Fruit fly (Drosophila melanogaster) whole organism, embryonic: ENCODE results near the gene RhoGDI.

ENCODE experiments used
- Ada2b ChIP-seq: fragments of 200-800 bp; sonication (Bioruptor generic); IDR thresholded peaks from 2 replicates; pipeline ENCODE4 v1.3.6; 2022; ENCODE audit warnings: missing biosample characterization, missing genetic modification characterization
- Bdp1 ChIP-seq: fragments of 200-800 bp; sonication (Bioruptor generic); optimal IDR thresholded peaks from 3 replicates; lab custom pipeline; 2016; ENCODE audit warnings: missing biosample characterization, missing genetic modification characterization
- Blimp-1 ChIP-seq: fragments of 200-800 bp; sonication (Bioruptor generic); optimal IDR thresholded peaks from 3 replicates; lab custom pipeline; 2018; ENCODE audit warnings: missing biosample characterization, missing genetic modification characterization, mild to moderate bottlenecking, moderate library complexity, missing genetic modification reagents
- C15 ChIP-seq: fragments of 200-800 bp; sonication (Bioruptor generic); IDR thresholded peaks from 3 replicates; pipeline ENCODE4 v1.3.6; 2022; ENCODE audit warnings: missing biosample characterization, missing genetic modification characterization
- CG10267 ChIP-seq: fragments of 200-800 bp; sonication (Bioruptor generic); optimal IDR thresholded peaks from 2 replicates; lab custom pipeline; 2018; ENCODE audit warnings: missing biosample characterization, mild to moderate bottlenecking, missing genetic modification characterization, moderate library complexity
- CG10366 ChIP-seq: fragments of 200-800 bp; sonication (Bioruptor generic); IDR thresholded peaks from 2 replicates; pipeline ENCODE4 v1.3.6; 2022; ENCODE audit warnings: missing biosample characterization, missing genetic modification characterization
- CG10431 ChIP-seq: fragments of 200-800 bp; sonication (Bioruptor generic); optimal IDR thresholded peaks from 3 replicates; lab custom pipeline; 2018; ENCODE audit warnings: missing biosample characterization, mild to moderate bottlenecking, missing genetic modification characterization
- CG10959 ChIP-seq: fragments of 200-800 bp; sonication (Bioruptor generic); IDR thresholded peaks from 2 replicates; pipeline ENCODE4 v1.3.6; 2022; ENCODE audit warnings: missing biosample characterization, missing genetic modification characterization
- CG11085 ChIP-seq: fragments of 200-800 bp; sonication (Bioruptor generic); IDR thresholded peaks from 2 replicates; pipeline ENCODE4 v1.3.6; 2022; ENCODE audit warnings: missing biosample characterization, missing genetic modification characterization
- CG11247 ChIP-seq: fragments of 200-800 bp; sonication (Bioruptor generic); IDR thresholded peaks from 2 replicates; pipeline ENCODE4 v1.3.6; 2022; ENCODE audit warnings: missing biosample characterization, missing genetic modification characterization
- CG12769 ChIP-seq: fragments of 200-800 bp; sonication (Bioruptor generic); optimal IDR thresholded peaks from 2 replicates; lab custom pipeline; 2019; ENCODE audit warnings: missing biosample characterization, mild to moderate bottlenecking, missing genetic modification characterization, moderate library complexity
- CG14965 ChIP-seq: fragments of 200-800 bp; sonication (Bioruptor generic); optimal IDR thresholded peaks from 2 replicates; lab custom pipeline; 2016; ENCODE audit warnings: missing biosample characterization, missing genetic modification characterization, borderline replicate concordance
- CG15696 ChIP-seq: fragments of 200-800 bp; sonication (Bioruptor generic); optimal IDR thresholded peaks from 2 replicates; lab custom pipeline; 2019; ENCODE audit warnings: missing biosample characterization, mild to moderate bottlenecking, missing genetic modification characterization, moderate library complexity
- CG1647 ChIP-seq: fragments of 200-800 bp; sonication (Bioruptor generic); optimal IDR thresholded peaks from 3 replicates; lab custom pipeline; 2016; ENCODE audit warnings: missing biosample characterization, missing genetic modification characterization
- CG16815 ChIP-seq: fragments of 200-800 bp; sonication (Bioruptor generic); optimal IDR thresholded peaks from 3 replicates; lab custom pipeline; 2017; ENCODE audit warnings: missing biosample characterization, mild to moderate bottlenecking, missing genetic modification characterization
- CG1792 ChIP-seq: fragments of 200-800 bp; sonication (Bioruptor generic); optimal IDR thresholded peaks from 2 replicates; lab custom pipeline; 2016; ENCODE audit warnings: missing biosample characterization, missing genetic modification characterization
- CG31388 ChIP-seq: fragments of 200-800 bp; sonication (Bioruptor generic); optimal IDR thresholded peaks from 2 replicates; lab custom pipeline; 2016; ENCODE audit warnings: missing biosample characterization, missing genetic modification characterization
- CG3281 ChIP-seq: fragments of 200-800 bp; sonication (Bioruptor generic); optimal IDR thresholded peaks from 3 replicates; lab custom pipeline; 2017; ENCODE audit warnings: missing biosample characterization, mild to moderate bottlenecking, missing genetic modification characterization
- CG33557 ChIP-seq: fragments of 200-800 bp; sonication (Bioruptor generic); optimal IDR thresholded peaks from 2 replicates; lab custom pipeline; 2019; ENCODE audit warnings: missing biosample characterization, mild to moderate bottlenecking, missing genetic modification characterization, moderate library complexity
- CG6854 ChIP-seq: fragments of 200-800 bp; sonication (Bioruptor generic); optimal IDR thresholded peaks from 3 replicates; lab custom pipeline; 2017; ENCODE audit warnings: missing biosample characterization, mild to moderate bottlenecking, missing genetic modification characterization
- CG7556 ChIP-seq: fragments of 200-800 bp; sonication (Bioruptor generic); optimal IDR thresholded peaks from 2 replicates; lab custom pipeline; 2017; ENCODE audit warnings: missing biosample characterization, mild to moderate bottlenecking, missing genetic modification characterization
- CG7963 ChIP-seq: fragments of 200-800 bp; sonication (Bioruptor generic); IDR thresholded peaks from 3 replicates; pipeline ENCODE4 v1.3.6; 2022; ENCODE audit warnings: missing biosample characterization, missing genetic modification characterization; ENCODE audit not compliant: partially characterized antibody
- E2f2 ChIP-seq: fragments of 200-800 bp; sonication (Bioruptor generic); IDR thresholded peaks from 2 replicates; pipeline ENCODE4 v1.3.6; 2022; ENCODE audit warnings: missing biosample characterization, missing genetic modification characterization
- Eip74EF ChIP-seq, 2 experiments: fragments of 200-800 bp in 1 of 2; fragments of >200 bp in 1 of 2; sonication (Bioruptor generic) in 1 of 2; optimal IDR thresholded peaks; 2 replicates each; lab custom pipeline; 2017 to 2019; ENCODE audit warnings: missing biosample characterization in 2 of 2, missing genetic modification characterization in 2 of 2, mild to moderate bottlenecking in 1 of 2, moderate library complexity in 1 of 2
- Gug ChIP-seq: fragments of 200-800 bp; sonication (Bioruptor generic); IDR thresholded peaks from 4 replicates; pipeline ENCODE4 v1.3.6; 2022; ENCODE audit warnings: missing biosample characterization, missing genetic modification characterization
- Hr51 ChIP-seq, 2 experiments: fragments of 200-800 bp; sonication (Bioruptor generic); optimal IDR thresholded peaks; 2 replicates in 1 of 2; 3 replicates in 1 of 2; lab custom pipeline; 2016 to 2018; ENCODE audit warnings: missing biosample characterization in 2 of 2, missing genetic modification characterization in 2 of 2, mild to moderate bottlenecking in 1 of 2, moderate library complexity in 1 of 2
- Lpt ChIP-seq: fragments of >200 bp; optimal IDR thresholded peaks from 2 replicates; lab custom pipeline; 2018; ENCODE audit warnings: missing biosample characterization, missing genetic modification characterization
- Med ChIP-seq: fragments of 200-800 bp; sonication (Bioruptor generic); peaks from one replicate; lab custom pipeline; 2016; ENCODE audit warnings: missing biosample characterization, missing genetic modification characterization, mild to moderate bottlenecking, inconsistent platforms, moderate library complexity
- NFAT ChIP-seq: fragments of 200-800 bp; sonication (Bioruptor generic); IDR thresholded peaks from 2 replicates; pipeline ENCODE4 v1.3.6; 2022; ENCODE audit warnings: missing biosample characterization, missing genetic modification characterization
- Opbp ChIP-seq: fragments of 200-800 bp; sonication (Bioruptor generic); IDR thresholded peaks from 3 replicates; pipeline ENCODE4 v1.3.6; 2022; ENCODE audit warnings: missing biosample characterization, missing genetic modification characterization; ENCODE audit not compliant: partially characterized antibody
- Sin3A ChIP-seq: fragments of >200 bp; optimal IDR thresholded peaks from 2 replicates; lab custom pipeline; 2018
- Trl ChIP-seq, 3 experiments: fragments of >200 bp in 2 of 3; fragments of 200-800 bp in 1 of 3; sonication (Bioruptor generic) in 1 of 3; optimal IDR thresholded peaks; 2 replicates in 1 of 3; 3 replicates in 2 of 3; lab custom pipeline; 2016 to 2017; ENCODE audit warnings: missing biosample characterization in 1 of 3, missing genetic modification characterization in 1 of 3
- Xrp1 ChIP-seq: fragments of 200-800 bp; sonication (Bioruptor generic); IDR thresholded peaks from 2 replicates; pipeline ENCODE4 v1.3.6; 2022; ENCODE audit warnings: missing biosample characterization, missing genetic modification characterization
- bcd ChIP-seq: fragments of 200-800 bp; sonication (Bioruptor generic); optimal IDR thresholded peaks from 2 replicates; lab custom pipeline; 2017; ENCODE audit warnings: missing biosample characterization, mild to moderate bottlenecking, missing genetic modification characterization
- ci ChIP-seq: fragments of 200-800 bp; sonication (Bioruptor generic); IDR thresholded peaks from 3 replicates; pipeline ENCODE4 v1.3.6; 2022; ENCODE audit warnings: missing biosample characterization, missing genetic modification characterization
- fd64A ChIP-seq: fragments of 200-800 bp; sonication (Bioruptor generic); optimal IDR thresholded peaks from 3 replicates; lab custom pipeline; 2018; ENCODE audit warnings: missing biosample characterization, mild to moderate bottlenecking, missing genetic modification characterization
- fd96Cb ChIP-seq: fragments of 200-800 bp; sonication (Bioruptor generic); optimal IDR thresholded peaks from 2 replicates; lab custom pipeline; 2018; ENCODE audit warnings: missing biosample characterization, mild to moderate bottlenecking, missing genetic modification characterization, moderate library complexity
- hbn ChIP-seq: fragments of 200-800 bp; sonication (Bioruptor generic); IDR thresholded peaks from 2 replicates; pipeline ENCODE4 v1.3.6; 2022; ENCODE audit warnings: missing biosample characterization, missing genetic modification characterization; ENCODE audit not compliant: partially characterized antibody
- mirr ChIP-seq: fragments of 200-800 bp; sonication (Bioruptor generic); optimal IDR thresholded peaks from 3 replicates; lab custom pipeline; 2018; ENCODE audit warnings: missing biosample characterization, mild to moderate bottlenecking, missing genetic modification characterization
- nau ChIP-seq: fragments of 200-800 bp; sonication (Bioruptor generic); optimal IDR thresholded peaks from 3 replicates; lab custom pipeline; 2017; ENCODE audit warnings: missing biosample characterization, mild to moderate bottlenecking, missing genetic modification characterization, missing genetic modification reagents
- p53 ChIP-seq: fragments of 200-800 bp; sonication (Bioruptor generic); optimal IDR thresholded peaks from 2 replicates; lab custom pipeline; 2016; ENCODE audit warnings: missing biosample characterization, missing genetic modification characterization
- row ChIP-seq: fragments of 200-800 bp; sonication (Bioruptor generic); IDR thresholded peaks from 3 replicates; pipeline ENCODE4 v1.3.6; 2022; ENCODE audit warnings: missing biosample characterization, missing genetic modification characterization
- sisA ChIP-seq: fragments of 200-800 bp; sonication (Bioruptor generic); IDR thresholded peaks from 2 replicates; pipeline ENCODE4 v1.3.6; 2022; ENCODE audit warnings: missing biosample characterization, missing genetic modification characterization
- tio ChIP-seq: fragments of 200-800 bp; sonication (Bioruptor generic); optimal IDR thresholded peaks from 2 replicates; lab custom pipeline; 2017; ENCODE audit warnings: missing biosample characterization, missing genetic modification characterization, inconsistent platforms
- twi ChIP-seq: fragments of 200-800 bp; optimal IDR thresholded peaks from 2 replicates; lab custom pipeline; 2019; ENCODE audit warnings: missing biosample characterization, mild to moderate bottlenecking, missing genetic modification characterization, moderate library complexity
- tx ChIP-seq: fragments of 200-800 bp; sonication (Bioruptor generic); optimal IDR thresholded peaks from 2 replicates; lab custom pipeline; 2016; ENCODE audit warnings: missing biosample characterization, missing genetic modification characterization

RhoGDI gene

dm6 chr3L:19906148-19906752, 22.3 kb upstream of the RhoGDI start:
- no peak for TF ChIP-seq ci (GFP tag; lab: Robert Waterston, UW)
- peak in 1 of 2 experiments; percentile 29 for TF ChIP-seq Trl (optimal IDR thresholded peaks at IDR 0.05; lab: Kevin White, UChicago)
- no peak for TF ChIP-seq Trl (GFP tag; optimal IDR thresholded peaks at IDR 0.05; lab: Kevin White, UChicago)
- TF ChIP-seq NFAT (GFP tag; lab: Robert Waterston, UW) = no peak
- no peak for TF ChIP-seq sisA
- 0 out of 3 replicates have a peak, but pooled peaks have one; percentile 13 for TF ChIP-seq row (GFP tag; lab: Robert Waterston, UW)
- TF ChIP-seq Gug (GFP tag; lab: Robert Waterston, UW) = no peak
- no peak for TF ChIP-seq CG1792 (GFP tag; lab: Kevin White, UChicago)
- TF ChIP-seq CG33557 (GFP tag; lab: Kevin White, UChicago) = no peak
- TF ChIP-seq mirr = no peak
- peak; percentile 28 for TF ChIP-seq CG6854 (GFP tag; lab: Kevin White, UChicago)
- peak; percentile 7 for TF ChIP-seq tio (GFP tag; lab: Kevin White, UChicago)
- TF ChIP-seq CG31388 (GFP tag; lab: Kevin White, UChicago) = no peak

- peak; percentile 29 for TF ChIP-seq twi (tag; lab: Kevin White, UChicago)
- TF ChIP-seq CG7556 = peak; percentile 67
- peak; percentile 62 for TF ChIP-seq CG10959 (GFP tag; lab: Robert Waterston, UW)
- TF ChIP-seq fd64A (GFP tag; lab: Kevin White, UChicago) = peak; percentile 83
- no peak for TF ChIP-seq CG10267 (tag; lab: Kevin White, UChicago)
- TF ChIP-seq Sin3A (lab: Kevin White, UChicago) = no peak
- TF ChIP-seq Xrp1 (GFP tag; lab: Robert Waterston, UW) = peak; percentile 78
- peak; percentile 57 for TF ChIP-seq CG15696 (tag; lab: Kevin White, UChicago)
- TF ChIP-seq Bdp1 (GFP tag; lab: Kevin White, UChicago) = peak; percentile 10
- peak; percentile 13 for TF ChIP-seq tx (GFP tag; lab: Kevin White, UChicago)
- no peak for TF ChIP-seq Lpt (GFP tag; lab: Kevin White, UChicago)
- TF ChIP-seq CG10431 = peak; percentile 78
- peak; percentile 67 for TF ChIP-seq CG3281 (GFP tag; lab: Kevin White, UChicago)
- no peak for TF ChIP-seq Opbp (GFP tag; lab: Robert Waterston, UW)
- TF ChIP-seq hbn (GFP tag; lab: Robert Waterston, UW) = no peak
- peak; percentile 95 for TF ChIP-seq Blimp-1 (GFP tag; lab: Kevin White, UChicago)
- TF ChIP-seq CG1647 (GFP tag; lab: Kevin White, UChicago) = peak; percentile 36
- TF ChIP-seq nau (GFP tag; lab: Kevin White, UChicago) = peak; percentile 74
- no peak; the same call in 1 of the 2 replicates for TF ChIP-seq CG11085
- peak; percentile 33 for TF ChIP-seq p53 (GFP tag; lab: Kevin White, UChicago)
- peak; percentile 69 for TF ChIP-seq CG12769 (tag; lab: Kevin White, UChicago)
- peak; percentile 79 for TF ChIP-seq CG11247 (GFP tag; lab: Robert Waterston, UW)
- TF ChIP-seq Ada2b (GFP tag; lab: Robert Waterston, UW) = peak; percentile 21; the same call in 1 of the 2 replicates
- TF ChIP-seq CG7963 (GFP tag; lab: Robert Waterston, UW) = no peak
- peak in 1 of 2 experiments; percentile 39 for TF ChIP-seq Hr51 (GFP tag; optimal IDR thresholded peaks at IDR 0.05; lab: Kevin White, UChicago)
- no peak for TF ChIP-seq CG16815 (GFP tag; lab: Kevin White, UChicago)
- TF ChIP-seq bcd = peak; percentile 66
- peak; percentile 95 for TF ChIP-seq Med (GFP tag; lab: Kevin White, UChicago)
- peak; percentile 44 for TF ChIP-seq fd96Cb (tag; lab: Kevin White, UChicago)
- TF ChIP-seq Eip74EF (GFP tag; optimal IDR thresholded peaks at IDR 0.05; lab: Kevin White, UChicago) = peak in 1 of 2 experiments; percentile 20
- peak; percentile 50; the same call in 1 of the 2 replicates for TF ChIP-seq E2f2 (GFP tag; lab: Robert Waterston, UW)
- TF ChIP-seq CG10366 (GFP tag; lab: Robert Waterston, UW) = peak; percentile 18; the same call in 1 of the 2 replicates
- TF ChIP-seq C15 (GFP tag; lab: Robert Waterston, UW) = peak; percentile 12; the same call in 1 of the 3 replicates
- peak; percentile 74 for TF ChIP-seq CG14965
These were observed 21.5 kb upstream of the RhoGDI start for dm6 chr3L:19906780-19907705.
